Worm (Caenorhabditis elegans) whole organism, L2 larva: ENCODE measurements around the gene cnc-11.

Source experiments
- ama-1 ChIP-seq: fragments of 150-350 bp; optimal IDR thresholded peaks from 2 replicates; lab custom pipeline; 2018; ENCODE audit warnings: inconsistent platforms
- ceh-82 ChIP-seq: fragments of 150-350 bp; optimal IDR thresholded peaks from 2 replicates; lab custom pipeline; 2014; ENCODE audit warnings: missing biosample characterization, missing genetic modification characterization
- elt-1 ChIP-seq: fragments of 150-350 bp; optimal IDR thresholded peaks from 2 replicates; lab custom pipeline; 2014; ENCODE audit warnings: missing biosample characterization, missing genetic modification characterization
- nhr-12 ChIP-seq: fragments of 150-350 bp; optimal IDR thresholded peaks from 2 replicates; lab custom pipeline; 2014; ENCODE audit warnings: missing biosample characterization, missing genetic modification characterization
- nhr-21 ChIP-seq: fragments of 150-350 bp; optimal IDR thresholded peaks from 2 replicates; lab custom pipeline; 2014; ENCODE audit warnings: missing biosample characterization, missing genetic modification characterization
- nhr-6 ChIP-seq: fragments of 150-350 bp; optimal IDR thresholded peaks from 2 replicates; lab custom pipeline; 2014; ENCODE audit warnings: missing biosample characterization, missing genetic modification characterization
- skn-1 ChIP-seq: sonication (generic microtip); optimal IDR thresholded peaks from 2 replicates; lab custom pipeline; 2017; ENCODE audit warnings: missing biosample characterization, missing genetic modification characterization
- sma-3 ChIP-seq: sonication (generic microtip); optimal IDR thresholded peaks from 2 replicates; lab custom pipeline; 2016; ENCODE audit warnings: missing genetic modification reagents, missing genetic modification characterization, missing compliant biosample characterization
- snpc-4 ChIP-seq: fragments of 150-350 bp; optimal IDR thresholded peaks from 2 replicates; lab custom pipeline; 2014; ENCODE audit warnings: missing biosample characterization, missing genetic modification characterization
- unc-62 ChIP-seq: fragments of 150-350 bp; optimal IDR thresholded peaks from 2 replicates; lab custom pipeline; 2014; ENCODE audit warnings: missing biosample characterization, missing genetic modification reagents, missing genetic modification characterization

DNA sequence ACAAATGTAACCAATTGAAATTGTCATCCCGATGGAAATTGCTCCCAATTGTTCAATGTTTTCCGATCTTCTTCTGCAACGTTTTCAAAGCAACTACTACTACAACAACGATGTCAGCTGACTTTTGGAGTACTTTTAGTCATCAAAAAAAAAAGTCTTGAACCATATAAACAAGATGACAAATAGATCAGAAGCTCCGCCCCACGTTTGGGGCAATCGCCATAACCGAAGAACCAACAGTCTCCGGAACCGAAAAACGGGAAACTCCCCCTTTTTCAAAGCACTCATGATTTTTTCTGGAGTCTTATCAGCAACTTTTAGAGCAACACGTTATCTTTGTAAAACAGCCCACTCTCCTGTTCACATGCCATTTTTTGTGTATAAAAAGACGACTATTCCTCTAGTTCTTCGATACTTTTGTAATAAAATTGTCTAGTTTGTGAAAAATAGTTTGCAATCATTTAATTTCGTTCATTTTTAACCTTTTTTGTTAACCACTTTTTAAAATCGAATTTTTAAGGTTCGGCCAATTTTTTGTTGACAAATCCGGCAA is 17.3 kb downstream of the cnc-11 start:
- no peak for TF ChIP-seq snpc-4 (tag; lab: Kevin White, UChicago)
- no peak for TF ChIP-seq skn-1 (tag; lab: Kevin White, UChicago)
- no peak for TF ChIP-seq ceh-82 (tag; lab: Kevin White, UChicago)
- TF ChIP-seq nhr-6 (tag; lab: Kevin White, UChicago), result no peak
- no peak for TF ChIP-seq elt-1
- no peak for TF ChIP-seq nhr-21 (tag; lab: Kevin White, UChicago)
- TF ChIP-seq unc-62 (GFP tag; lab: Kevin White, UChicago), result no peak
- TF ChIP-seq sma-3 (GFP tag; lab: Kevin White, UChicago), result no peak
- TF ChIP-seq ama-1 (lab: Kevin White, UChicago), result no peak
- no peak for TF ChIP-seq nhr-12 (tag; lab: Kevin White, UChicago)
